Worm (Caenorhabditis elegans) whole organism, late embryonic: ENCODE measurements around the gene gmeb-1.
A peak's percentile ranks its signal among the peaks of the same experiment; 100 is the strongest.

Experiments used
- C08G9.2 ChIP-seq: sonication (generic microtip); optimal IDR thresholded peaks from 2 replicates; lab custom pipeline; 2016; ENCODE audit warnings: mild to moderate bottlenecking, missing genetic modification characterization, moderate library complexity, missing compliant biosample characterization
- F13H6.1 ChIP-seq: sonication (generic microtip); optimal IDR thresholded peaks from 2 replicates; lab custom pipeline; 2016; ENCODE audit warnings: missing genetic modification characterization, missing compliant biosample characterization
- T23F11.4 ChIP-seq: fragments of 200-800 bp; sonication (Bioruptor generic); optimal IDR thresholded peaks from 2 replicates; lab custom pipeline; 2018; ENCODE audit warnings: mild to moderate bottlenecking, missing genetic modification characterization, missing compliant biosample characterization
- Y22D7AL.16 ChIP-seq: sonication (generic microtip); optimal IDR thresholded peaks from 2 replicates; lab custom pipeline; 2016; ENCODE audit warnings: missing genetic modification characterization, missing compliant biosample characterization
- ama-1 ChIP-seq: fragments of 150-350 bp; optimal IDR thresholded peaks from 2 replicates; lab custom pipeline; 2014
- ceh-18 ChIP-seq: sonication (generic microtip); optimal IDR thresholded peaks from 2 replicates; lab custom pipeline; 2016; ENCODE audit warnings: missing genetic modification characterization, missing compliant biosample characterization
- ceh-19 ChIP-seq: fragments of 200-800 bp; sonication (Bioruptor generic); optimal IDR thresholded peaks from 2 replicates; lab custom pipeline; 2018; ENCODE audit warnings: mild to moderate bottlenecking, missing genetic modification characterization, missing compliant biosample characterization
- ceh-22 ChIP-seq: sonication (generic microtip); optimal IDR thresholded peaks from 2 replicates; lab custom pipeline; 2017; ENCODE audit warnings: missing biosample characterization, missing genetic modification characterization
- ceh-24 ChIP-seq: sonication (generic microtip); optimal IDR thresholded peaks from 2 replicates; lab custom pipeline; 2016; ENCODE audit warnings: mild to moderate bottlenecking, missing genetic modification characterization, missing compliant biosample characterization
- ceh-30 ChIP-seq: fragments of 150-350 bp; optimal IDR thresholded peaks from 2 replicates; lab custom pipeline; 2014; ENCODE audit warnings: missing biosample characterization, missing genetic modification characterization
- ceh-31 ChIP-seq: sonication (generic microtip); optimal IDR thresholded peaks from 2 replicates; lab custom pipeline; 2016; ENCODE audit warnings: missing genetic modification characterization, missing compliant biosample characterization
- ceh-45 ChIP-seq: fragments of 200-800 bp; sonication (Bioruptor generic); IDR thresholded peaks from 2 replicates; pipeline ENCODE4 v1.3.6; 2022; ENCODE audit warnings: missing genetic modification reagents, missing genetic modification characterization, missing compliant biosample characterization
- ceh-48 ChIP-seq: sonication (generic microtip); optimal IDR thresholded peaks from 2 replicates; lab custom pipeline; 2016; ENCODE audit warnings: missing genetic modification characterization, inconsistent platforms, missing compliant biosample characterization
- dve-1 ChIP-seq: sonication (generic microtip); optimal IDR thresholded peaks from 2 replicates; lab custom pipeline; 2017; ENCODE audit warnings: antibody characterized with exemption, mild to moderate bottlenecking, missing genetic modification characterization, missing compliant biosample characterization
- ets-4 ChIP-seq: sonication (generic microtip); optimal IDR thresholded peaks from 2 replicates; lab custom pipeline; 2016; ENCODE audit warnings: missing genetic modification characterization, missing compliant biosample characterization
- fax-1 ChIP-seq: sonication (generic microtip); optimal IDR thresholded peaks from 2 replicates; lab custom pipeline; 2016; ENCODE audit warnings: missing genotype, missing genetic modification characterization, missing compliant biosample characterization
- fkh-6 ChIP-seq: sonication (generic microtip); optimal IDR thresholded peaks from 2 replicates; lab custom pipeline; 2016; ENCODE audit warnings: missing genetic modification characterization, missing compliant biosample characterization
- gmeb-2 ChIP-seq: sonication (generic microtip); optimal IDR thresholded peaks from 2 replicates; lab custom pipeline; 2016; ENCODE audit warnings: missing genetic modification characterization, inconsistent platforms, missing compliant biosample characterization
- hlh-15 ChIP-seq: sonication (generic microtip); optimal IDR thresholded peaks from 2 replicates; lab custom pipeline; 2016; ENCODE audit warnings: missing genetic modification characterization, missing compliant biosample characterization
- hlh-8 ChIP-seq: sonication (generic microtip); optimal IDR thresholded peaks from 2 replicates; lab custom pipeline; 2016; ENCODE audit warnings: missing genotype, missing genetic modification characterization, missing compliant biosample characterization
- nfya-1 ChIP-seq: sonication (generic microtip); optimal IDR thresholded peaks from 2 replicates; lab custom pipeline; 2017; ENCODE audit warnings: missing genetic modification characterization, mild to moderate bottlenecking, missing compliant biosample characterization, antibody characterized with exemption, moderate library complexity
- npax-4 ChIP-seq: sonication (generic microtip); optimal IDR thresholded peaks from 2 replicates; lab custom pipeline; 2016; ENCODE audit warnings: missing genetic modification characterization, missing compliant biosample characterization
- odd-2 ChIP-seq: sonication (generic microtip); optimal IDR thresholded peaks from 2 replicates; lab custom pipeline; 2017; ENCODE audit warnings: antibody characterized with exemption, mild to moderate bottlenecking, missing genetic modification characterization, missing compliant biosample characterization
- pax-1 ChIP-seq: fragments of 150-350 bp; optimal IDR thresholded peaks from 2 replicates; lab custom pipeline; 2014; ENCODE audit warnings: missing biosample characterization, missing genetic modification characterization
- pha-2 ChIP-seq: sonication (generic microtip); optimal IDR thresholded peaks from 2 replicates; lab custom pipeline; 2017; ENCODE audit warnings: mild to moderate bottlenecking, missing genetic modification characterization, missing compliant biosample characterization
- pha-4 ChIP-seq: fragments of 150-350 bp; optimal IDR thresholded peaks from 2 replicates; lab custom pipeline; 2018; ENCODE audit warnings: missing biosample characterization, missing genetic modification reagents, missing genetic modification characterization
- pqm-1 ChIP-seq: sonication (generic microtip); optimal IDR thresholded peaks from 2 replicates; lab custom pipeline; 2016; ENCODE audit warnings: missing genetic modification characterization, missing compliant biosample characterization
- pros-1 ChIP-seq: fragments of 150-350 bp; optimal IDR thresholded peaks from 2 replicates; lab custom pipeline; 2014; ENCODE audit warnings: missing biosample characterization, missing genetic modification reagents, missing genetic modification characterization
- ref-2 ChIP-seq: sonication (generic microtip); optimal IDR thresholded peaks from 2 replicates; lab custom pipeline; 2016; ENCODE audit warnings: missing genetic modification characterization, missing compliant biosample characterization
- rnt-1 ChIP-seq: sonication (generic microtip); optimal IDR thresholded peaks from 2 replicates; lab custom pipeline; 2016; ENCODE audit warnings: missing genetic modification characterization, missing compliant biosample characterization
- sdc-2 ChIP-seq: sonication (generic microtip); optimal IDR thresholded peaks from 2 replicates; lab custom pipeline; 2016; ENCODE audit warnings: missing genotype, missing genetic modification characterization, missing compliant biosample characterization
- sox-4 ChIP-seq: sonication (generic microtip); optimal IDR thresholded peaks from 2 replicates; lab custom pipeline; 2017; ENCODE audit warnings: mild to moderate bottlenecking, missing genetic modification characterization, inconsistent platforms, missing compliant biosample characterization
- tbx-2 ChIP-seq: sonication (generic microtip); optimal IDR thresholded peaks from 2 replicates; lab custom pipeline; 2016; ENCODE audit warnings: missing genetic modification characterization, missing compliant biosample characterization
- tbx-7 ChIP-seq: sonication (generic microtip); optimal IDR thresholded peaks from 2 replicates; lab custom pipeline; 2016; ENCODE audit warnings: missing genotype, missing genetic modification characterization, missing compliant biosample characterization
- ttx-3 ChIP-seq: sonication (generic microtip); optimal IDR thresholded peaks from 2 replicates; lab custom pipeline; 2016; ENCODE audit warnings: missing genetic modification reagents, missing genetic modification characterization, missing compliant biosample characterization
- unc-3 ChIP-seq, 2 experiments: fragments of 200-800 bp in 1 of 2; sonication (Bioruptor generic) in 1 of 2; sonication (generic microtip) in 1 of 2; conservative IDR thresholded peaks in 1 of 2; optimal IDR thresholded peaks in 1 of 2; 2 replicates each; pipeline versions ENCODE4 v1.3.6 to Lab custom; 2016 to 2022; ENCODE audit warnings: missing compliant biosample characterization in 2 of 2, missing genetic modification characterization in 2 of 2, missing genetic modification reagents in 1 of 2
- unc-55 ChIP-seq: sonication (generic microtip); optimal IDR thresholded peaks from 2 replicates; lab custom pipeline; 2017; ENCODE audit warnings: missing biosample characterization, missing genetic modification reagents, missing genetic modification characterization
- unc-86 ChIP-seq: sonication (generic microtip); optimal IDR thresholded peaks from 2 replicates; lab custom pipeline; 2016; ENCODE audit warnings: missing genetic modification characterization, missing compliant biosample characterization
- ztf-16 ChIP-seq: sonication (generic microtip); optimal IDR thresholded peaks from 2 replicates; lab custom pipeline; 2017; ENCODE audit warnings: missing genetic modification characterization, missing compliant biosample characterization

gmeb-1 gene

DNA sequence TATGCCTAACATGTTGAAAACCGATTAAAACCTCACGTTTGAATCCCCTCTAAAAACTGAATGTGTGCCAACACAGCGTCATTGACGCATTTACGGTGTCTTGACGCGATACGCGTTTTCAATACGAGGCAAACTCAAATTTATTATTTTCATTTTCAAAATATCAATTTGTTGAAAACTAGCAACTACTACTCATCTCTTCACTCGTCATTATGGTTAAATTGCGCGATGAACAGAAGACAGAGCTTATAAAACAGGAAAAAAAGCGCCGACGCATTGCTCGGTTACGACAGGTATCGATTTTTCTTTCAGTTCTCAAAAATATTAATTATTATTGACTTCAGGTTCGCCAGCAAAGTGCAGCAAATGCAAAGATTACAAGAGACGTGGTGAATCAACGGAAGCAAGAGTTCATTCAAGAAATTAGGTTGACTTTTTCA, 5.2 kb downstream of the gmeb-1 start, which contains the start of gene enee-1:
Gene enee-1, plus strand, starts transcription at position 108 of the 440 bp plus-strand sequence.
- peak; percentile 54 for TF ChIP-seq nfya-1 (tag; lab: Kevin White, UChicago)
- TF ChIP-seq rnt-1 (tag; lab: Kevin White, UChicago) = peak; percentile 53
- peak; percentile 29 for TF ChIP-seq ceh-48 (tag; lab: Kevin White, UChicago)
- peak; percentile 25 for TF ChIP-seq tbx-2
- TF ChIP-seq fax-1 = no peak
- TF ChIP-seq ceh-18 (tag; lab: Kevin White, UChicago) = peak; percentile 8
- TF ChIP-seq ceh-45 (GFP tag; lab: Robert Waterston, UW) = no peak
- no peak for TF ChIP-seq pax-1 (tag; lab: Kevin White, UChicago)
- TF ChIP-seq ttx-3 (tag; lab: Kevin White, UChicago) = no peak
- no peak for TF ChIP-seq F13H6.1
- peak; percentile 21 for TF ChIP-seq ceh-31 (tag; lab: Kevin White, UChicago)
- TF ChIP-seq ceh-22 (tag; lab: Kevin White, UChicago) = no peak
- TF ChIP-seq ceh-30 (tag; lab: Kevin White, UChicago) = peak; percentile 68
- TF ChIP-seq T23F11.4 (GFP tag; lab: Kevin White, UChicago) = no peak
- TF ChIP-seq Y22D7AL.16 (tag; lab: Kevin White, UChicago) = no peak

DNA sequence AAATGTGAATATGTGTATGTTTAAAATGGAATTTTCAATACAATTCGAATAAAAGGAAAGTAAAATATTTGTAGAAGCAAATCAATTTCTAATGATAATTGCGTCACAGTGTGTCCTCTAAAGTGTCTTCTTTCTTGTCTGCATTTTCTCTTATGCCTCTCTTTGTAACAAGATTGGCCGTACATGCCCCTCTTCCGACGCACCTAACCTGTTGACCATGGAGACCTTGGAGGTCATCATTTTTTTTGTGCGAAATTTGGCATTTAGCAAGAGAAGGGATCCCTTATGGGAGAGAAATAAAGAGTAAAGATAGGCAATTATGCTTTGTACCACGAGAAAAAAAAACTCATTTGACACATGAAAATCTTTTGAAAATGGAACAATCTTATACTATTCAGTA, 8.9 kb downstream of the gmeb-1 start, which contains the start of gene F23F1.4:
Gene F23F1.4, minus strand, starts transcription at position 141 of the 400 bp plus-strand sequence.
- TF ChIP-seq pha-2 (no peak), unc-55 (GFP tag; lab: Kevin White, UChicago) (no peak), ceh-45 (GFP tag; lab: Robert Waterston, UW) (no peak), ceh-18 (tag; lab: Kevin White, UChicago) (no peak), dve-1 (tag; lab: Kevin White, UChicago) (no peak), gmeb-2 (tag; lab: Kevin White, UChicago) (no peak)
- TF ChIP-seq, all 69 proteins: peak for 0

DNA sequence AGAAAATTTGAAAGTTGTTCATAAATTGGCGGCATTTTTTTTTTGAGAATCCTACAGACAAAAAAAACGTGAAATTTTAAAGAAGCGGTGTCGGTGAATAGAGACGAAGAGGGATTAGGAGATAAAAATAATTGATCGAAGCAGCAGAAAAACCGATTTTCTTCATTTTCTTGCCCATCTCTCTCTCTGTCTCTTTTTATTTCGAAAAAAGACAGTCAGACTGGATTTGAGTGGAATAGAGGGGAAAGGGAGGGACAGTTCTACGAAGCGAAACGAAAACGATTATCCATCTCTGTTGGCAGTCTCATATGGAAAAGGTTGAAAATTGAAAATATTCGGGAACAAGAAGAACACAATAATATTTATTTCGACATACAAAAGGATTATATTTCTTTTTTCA, 10.2 kb downstream of the gmeb-1 start:
- TF ChIP-seq nfya-1 (tag; lab: Kevin White, UChicago) (no peak), sdc-2 (no peak), npax-4 (tag; lab: Kevin White, UChicago) (no peak), ceh-45 (GFP tag; lab: Robert Waterston, UW) (no peak), ceh-30 (tag; lab: Kevin White, UChicago) (no peak), sox-4 (tag; lab: Kevin White, UChicago) (no peak), ref-2 (tag; lab: Kevin White, UChicago) (no peak), pha-4 (tag; lab: Kevin White, UChicago) (no peak), ceh-19 (GFP tag; lab: Kevin White, UChicago) (no peak), ama-1 (no peak), hlh-8 (no peak), unc-3 (GFP tag; conservative IDR thresholded peaks at IDR 0.05; lab: Robert Waterston, UW) (no peak), unc-3 (tag; optimal IDR thresholded peaks at IDR 0.05; lab: Kevin White, UChicago) (no peak), ceh-24 (tag; lab: Kevin White, UChicago) (no peak), pros-1 (tag; lab: Kevin White, UChicago) (no peak), ceh-48 (tag; lab: Kevin White, UChicago) (no peak), fax-1 (no peak), ets-4 (no peak), hlh-15 (tag; lab: Kevin White, UChicago) (no peak), pqm-1 (no peak), fkh-6 (tag; lab: Kevin White, UChicago) (no peak)
- TF ChIP-seq, all 69 proteins: peak for 0

DNA sequence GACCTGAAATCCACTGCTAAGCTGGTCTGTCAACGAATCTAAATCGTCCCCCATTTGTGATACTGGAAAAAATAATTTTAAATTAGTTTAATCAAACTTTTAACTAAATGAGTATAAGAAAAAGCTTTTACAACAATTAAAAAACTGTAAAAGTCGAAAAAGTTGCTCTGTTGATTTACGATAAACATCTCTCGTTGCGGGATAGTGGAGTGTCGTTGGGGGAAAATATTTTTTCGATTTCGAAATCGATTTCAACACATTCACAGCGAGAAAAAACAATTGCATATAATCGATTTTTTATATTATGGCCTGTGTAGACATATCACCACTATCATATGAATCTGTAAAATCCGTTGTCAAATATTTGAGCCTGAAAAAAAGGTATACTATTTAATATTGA, 12.2 kb downstream of the gmeb-1 start, which contains the start of the genes F23F1.5 and fbxc-54:
Gene F23F1.5, minus strand, starts transcription at position 64 of the 400 bp plus-strand sequence.
Gene fbxc-54, plus strand, starts transcription at position 199 of the 400 bp plus-strand sequence.
- TF ChIP-seq ztf-16 (tag; lab: Kevin White, UChicago) (no peak), tbx-7 (tag; lab: Kevin White, UChicago) (no peak), unc-86 (tag; lab: Kevin White, UChicago) (no peak), odd-2 (tag; lab: Kevin White, UChicago) (no peak), nfya-1 (tag; lab: Kevin White, UChicago) (no peak), pqm-1 (no peak), pax-1 (tag; lab: Kevin White, UChicago) (no peak), ceh-24 (tag; lab: Kevin White, UChicago) (no peak), C08G9.2 (tag; lab: Kevin White, UChicago) (no peak)
